Worm (Caenorhabditis elegans): Measurements from ENCODE around the gene coq-5.

- TF ChIP-seq him-1 (tag; optimal IDR thresholded peaks at IDR 0.05) (no peak), W03F9.2 (tag; optimal IDR thresholded peaks at IDR 0.05) (no peak)
Measured at ce11 chrIII:7866189-7866588, 7.9 kb upstream of the coq-5 start, which contains the start of gene cup-4.
